Fruit fly (Drosophila melanogaster): Measurements from ENCODE around the gene CG13078.

CG13078 gene

dm6 chr2L:19565233-19565898 lies 1.6 kb downstream of the CG13078 start, which contains the start of gene CG13077:
TSS of gene CG13077 (plus strand) at chr2L:19565863.
- TF ChIP-seq dac (GFP tag; optimal IDR thresholded peaks at IDR 0.05) (no peak), Eip78C (GFP tag) (peak; percentile 38), fkh (GFP tag; optimal IDR thresholded peaks at IDR 0.05) (peak; percentile 40)

dm6 chr2L:19567305-19567898 lies 3.7 kb downstream of the CG13078 start:
- TF ChIP-seq vri (GFP tag; optimal IDR thresholded peaks at IDR 0.05) (peak; percentile 7), Eip78C (GFP tag) (peak; percentile 25), CG10669 (GFP tag; optimal IDR thresholded peaks at IDR 0.05) (no peak)

- TF ChIP-seq spab (GFP tag; optimal IDR thresholded peaks at IDR 0.05) (no peak), CG6276 (GFP tag; optimal IDR thresholded peaks at IDR 0.05) (no peak), CG32006 (GFP tag; optimal IDR thresholded peaks at IDR 0.05) (peak; percentile 69), CG8319 (GFP tag; optimal IDR thresholded peaks at IDR 0.05) (no peak), CG6792 (GFP tag; optimal IDR thresholded peaks at IDR 0.05) (no peak), achi (GFP tag; optimal IDR thresholded peaks at IDR 0.05) (peak; percentile 37), Gug (GFP tag; IDR thresholded peaks at IDR 0.05) (peak; percentile 37), CG31627 (GFP tag; optimal IDR thresholded peaks at IDR 0.05) (peak; percentile 31), CG3032 (tag; optimal IDR thresholded peaks at IDR 0.05) (peak; percentile 5), Ets21C (GFP tag; optimal IDR thresholded peaks at IDR 0.05) (no peak), Eip78C (GFP tag) (peak; percentile 83), dac (GFP tag; optimal IDR thresholded peaks at IDR 0.05) (peak; percentile 22), eg (GFP tag; IDR thresholded peaks at IDR 0.05) (peak; percentile 59; the same call in 1 of the 3 replicates), Met (GFP tag; optimal IDR thresholded peaks at IDR 0.05) (peak; percentile 43), Smox (GFP tag; optimal IDR thresholded peaks at IDR 0.05) (no peak), CG11762 (GFP tag; optimal IDR thresholded peaks at IDR 0.05; ENCODE audit: insufficient read depth) (no peak), Hr39 (GFP tag; optimal IDR thresholded peaks at IDR 0.05) (peak; percentile 44), acj6 (GFP tag; optimal IDR thresholded peaks at IDR 0.05) (peak; percentile 8), Lpt (GFP tag; optimal IDR thresholded peaks at IDR 0.05) (no peak), CG6163 (GFP tag; IDR thresholded peaks at IDR 0.05) (peak; percentile 56; the same call in 2 of the 3 replicates), CG8119 (GFP tag; IDR thresholded peaks at IDR 0.05) (0 out of 3 replicates have a peak, but pooled peaks have one; percentile 39), CG11294 (GFP tag; IDR thresholded peaks at IDR 0.05) (no peak), CG15336 (GFP tag; IDR thresholded peaks at IDR 0.05) (peak; percentile 27; the same call in 1 of the 2 replicates), salr (GFP tag; optimal IDR thresholded peaks at IDR 0.05) (no peak), CG3919 (GFP tag; optimal IDR thresholded peaks at IDR 0.05) (peak; percentile 35), CG1621 (tag; optimal IDR thresholded peaks at IDR 0.05) (no peak), CG9139 (GFP tag; optimal IDR thresholded peaks at IDR 0.05) (no peak), vri (GFP tag; optimal IDR thresholded peaks at IDR 0.05) (peak; percentile 4), CG8632 (GFP tag; optimal IDR thresholded peaks at IDR 0.05) (no peak), CG4318 (GFP tag; optimal IDR thresholded peaks at IDR 0.05) (peak; percentile 28), CG34406 (GFP tag; optimal IDR thresholded peaks at IDR 0.05) (no peak), Sox102F (GFP tag; optimal IDR thresholded peaks at IDR 0.05) (peak; percentile 22), CG11902 (GFP tag; optimal IDR thresholded peaks at IDR 0.05) (no peak), topi (GFP tag; optimal IDR thresholded peaks at IDR 0.05) (peak; percentile 52), Eip93F (GFP tag; optimal IDR thresholded peaks at IDR 0.05) (peak; percentile 37), esn (GFP tag; optimal IDR thresholded peaks at IDR 0.05) (peak; percentile 51), Blimp-1 (GFP tag; optimal IDR thresholded peaks at IDR 0.05) (no peak), dsx (GFP tag; optimal IDR thresholded peaks at IDR 0.05; ENCODE audit: poor library complexity, severe bottlenecking) (no peak), CG6808 (GFP tag; optimal IDR thresholded peaks at IDR 0.05) (no peak), fd85E (GFP tag; optimal IDR thresholded peaks at IDR 0.05) (no peak), CG6854 (GFP tag; optimal IDR thresholded peaks at IDR 0.05) (no peak), CG7368 (GFP tag; optimal IDR thresholded peaks at IDR 0.05) (no peak), Hr38 (GFP tag; optimal IDR thresholded peaks at IDR 0.05) (no peak)
Measured at dm6 chr2L:19570806-19571254, 7.1 kb downstream of the CG13078 start.

Measured in whole organism, prepupa.